Fruit fly (Drosophila melanogaster): ENCODE results near the gene Caf1-180.

Caf1-180 gene

dm6 chrX:8573744-8574484 is 32.2 kb downstream of the Caf1-180 start, which contains the start of gene CG12065:
TSS of gene CG12065 (plus strand) at chrX:8574306.
- peak; percentile 25 for TF ChIP-seq Pif1A (GFP tag; optimal IDR thresholded peaks at IDR 0.05)
- peak; percentile 48 for TF ChIP-seq Pif1B (GFP tag; optimal IDR thresholded peaks at IDR 0.05)
- TF ChIP-seq CG12605 (GFP tag; IDR thresholded peaks at IDR 0.05), result no peak; the same call in 1 of the 2 replicates
- TF ChIP-seq fd96Ca (GFP tag; IDR thresholded peaks at IDR 0.05), result no peak
- peak; percentile 2 for TF ChIP-seq CG8159 (tag; optimal IDR thresholded peaks at IDR 0.05)
- no peak for TF ChIP-seq Snoo (tag; optimal IDR thresholded peaks at IDR 0.05)

- TF ChIP-seq CG10348 (GFP tag; IDR thresholded peaks at IDR 0.05) (no peak), CG15710 (tag; optimal IDR thresholded peaks at IDR 0.05) (no peak), CG4496 (GFP tag; IDR thresholded peaks at IDR 0.05) (no peak), gl (tag; optimal IDR thresholded peaks at IDR 0.05) (no peak), CG8159 (tag; optimal IDR thresholded peaks at IDR 0.05) (no peak), Pif1A (GFP tag; optimal IDR thresholded peaks at IDR 0.05) (no peak), CG8301 (tag; optimal IDR thresholded peaks at IDR 0.05) (peak; percentile 1), rn (GFP tag; IDR thresholded peaks at IDR 0.05) (no peak), Pif1B (GFP tag; optimal IDR thresholded peaks at IDR 0.05) (no peak), CG32121 (GFP tag; IDR thresholded peaks at IDR 0.05) (no peak), EcR (GFP tag; optimal IDR thresholded peaks at IDR 0.05) (no peak), CG13204 (GFP tag; optimal IDR thresholded peaks at IDR 0.05) (no peak), D1 (tag; optimal IDR thresholded peaks at IDR 0.05) (no peak), Ets98B (GFP tag; IDR thresholded peaks at IDR 0.05) (0 out of 2 replicates have a peak, but pooled peaks have one; percentile 10), CG34367 (tag; optimal IDR thresholded peaks at IDR 0.05) (no peak), CG17806 (tag; optimal IDR thresholded peaks at IDR 0.05) (no peak), CG12605 (GFP tag; IDR thresholded peaks at IDR 0.05) (no peak), CG9948 (tag; optimal IDR thresholded peaks at IDR 0.05) (no peak), CG14655 (GFP tag; optimal IDR thresholded peaks at IDR 0.05) (peak; percentile 14), Snoo (tag; optimal IDR thresholded peaks at IDR 0.05) (no peak)
These were observed 33.0 kb downstream of the Caf1-180 start, which contains the start of gene spirit for dm6 chrX:8572939-8573594. TSS of gene spirit (minus strand) at chrX:8573593.

dm6 chrX:8571936-8572335 is 34.2 kb downstream of the Caf1-180 start:
- TF ChIP-seq rn (GFP tag; IDR thresholded peaks at IDR 0.05) (no peak), CG32121 (GFP tag; IDR thresholded peaks at IDR 0.05) (no peak), D1 (tag; optimal IDR thresholded peaks at IDR 0.05) (no peak), CG4496 (GFP tag; IDR thresholded peaks at IDR 0.05) (no peak), Pif1B (GFP tag; optimal IDR thresholded peaks at IDR 0.05) (no peak), CG8301 (tag; optimal IDR thresholded peaks at IDR 0.05) (no peak), CG10348 (GFP tag; IDR thresholded peaks at IDR 0.05) (no peak), CG15710 (tag; optimal IDR thresholded peaks at IDR 0.05) (no peak), CG9948 (tag; optimal IDR thresholded peaks at IDR 0.05) (no peak), Pif1A (GFP tag; optimal IDR thresholded peaks at IDR 0.05) (no peak), CG34367 (tag; optimal IDR thresholded peaks at IDR 0.05) (no peak)

dm6 chrX:8570848-8571247 is 35.3 kb downstream of the Caf1-180 start, which contains the start of gene CG12111:
TSS of gene CG12111 (minus strand) at chrX:8570948.
- TF ChIP-seq CG9948 (tag; optimal IDR thresholded peaks at IDR 0.05), result no peak
- no peak for TF ChIP-seq CG12605 (GFP tag; IDR thresholded peaks at IDR 0.05)
- no peak for TF ChIP-seq CG13204 (GFP tag; optimal IDR thresholded peaks at IDR 0.05)
- no peak for TF ChIP-seq CG8301 (tag; optimal IDR thresholded peaks at IDR 0.05)
- TF ChIP-seq Ets98B (GFP tag; IDR thresholded peaks at IDR 0.05), result no peak
- TF ChIP-seq rn (GFP tag; IDR thresholded peaks at IDR 0.05), result no peak
- TF ChIP-seq gl (tag; optimal IDR thresholded peaks at IDR 0.05), result no peak
- TF ChIP-seq EcR (GFP tag; optimal IDR thresholded peaks at IDR 0.05), result no peak
- no peak for TF ChIP-seq CG4496 (GFP tag; IDR thresholded peaks at IDR 0.05)
- TF ChIP-seq CG17806 (tag; optimal IDR thresholded peaks at IDR 0.05), result no peak
- TF ChIP-seq CG32121 (GFP tag; IDR thresholded peaks at IDR 0.05), result no peak

dm6 chrX:8569639-8570038 is 36.5 kb downstream of the Caf1-180 start:
- TF ChIP-seq CG10348 (GFP tag; IDR thresholded peaks at IDR 0.05), result no peak
- no peak for TF ChIP-seq CG34367 (tag; optimal IDR thresholded peaks at IDR 0.05)
- TF ChIP-seq rn (GFP tag; IDR thresholded peaks at IDR 0.05), result no peak
- TF ChIP-seq CG8159 (tag; optimal IDR thresholded peaks at IDR 0.05), result no peak
- TF ChIP-seq CG9948 (tag; optimal IDR thresholded peaks at IDR 0.05), result no peak

- TF ChIP-seq EcR (GFP tag; optimal IDR thresholded peaks at IDR 0.05) (peak; percentile 13), CG34367 (tag; optimal IDR thresholded peaks at IDR 0.05) (no peak)
These were observed 37.1 kb downstream of the Caf1-180 start for dm6 chrX:8569038-8569437.

Measured in whole organism, pupa.